Worm (Caenorhabditis elegans) whole organism, L3 larva: ENCODE results near the gene igdb-2.

Experiments used
- daf-12 ChIP-seq: fragments of 150-350 bp; optimal IDR thresholded peaks from 2 replicates; lab custom pipeline; 2014; ENCODE audit warnings: missing biosample characterization, missing genetic modification reagents, missing genetic modification characterization
- egl-27 ChIP-seq: sonication (generic microtip); optimal IDR thresholded peaks from 4 replicates; lab custom pipeline; 2017; ENCODE audit warnings: missing biosample characterization, missing genetic modification reagents, missing genetic modification characterization
- unc-62 ChIP-seq: fragments of 150-350 bp; sonication (generic microtip); optimal IDR thresholded peaks from 4 replicates; lab custom pipeline; 2014; ENCODE audit warnings: missing biosample characterization, missing genetic modification reagents, missing genetic modification characterization

ce11 chrIV:12495196-12495595, 26.7 kb downstream of the igdb-2 start, which contains the start of gene sru-20:
- no peak for TF ChIP-seq egl-27 (tag; lab: Kevin White, UChicago)
- no peak for TF ChIP-seq daf-12 (tag; lab: Kevin White, UChicago)
- TF ChIP-seq unc-62 (GFP tag; lab: Kevin White, UChicago), result no peak
